Worm (Caenorhabditis elegans) whole organism, young adult: Measurements from ENCODE around the gene tbc-10.
A peak's percentile ranks its signal among the peaks of the same experiment; 100 is the strongest.

Experiments used
- F49E8.2 ChIP-seq: sonication (generic microtip); optimal IDR thresholded peaks from 3 replicates; lab custom pipeline; 2017; ENCODE audit warnings: missing genetic modification characterization, mild to moderate bottlenecking, missing compliant biosample characterization, antibody characterized with exemption, moderate library complexity; ENCODE audit not compliant: insufficient read depth
- ZK185.1 ChIP-seq: sonication (generic microtip); optimal IDR thresholded peaks from 2 replicates; lab custom pipeline; 2016; ENCODE audit warnings: mild to moderate bottlenecking, missing genetic modification characterization, missing compliant biosample characterization; ENCODE audit not compliant: poor library complexity, severe bottlenecking
- akir-1 ChIP-seq: fragments of 200-800 bp; sonication (Bioruptor generic); optimal IDR thresholded peaks from 2 replicates; lab custom pipeline; 2018; ENCODE audit warnings: mild to moderate bottlenecking, missing genetic modification characterization, moderate library complexity, missing compliant biosample characterization
- ccch-3 ChIP-seq: fragments of 200-800 bp; sonication (Bioruptor generic); optimal IDR thresholded peaks from 2 replicates; lab custom pipeline; 2018; ENCODE audit warnings: mild to moderate bottlenecking, missing genetic modification characterization, missing compliant biosample characterization
- dpl-1 ChIP-seq: fragments of 150-350 bp; optimal IDR thresholded peaks from 2 replicates; lab custom pipeline; 2014; ENCODE audit warnings: missing biosample characterization, missing genetic modification reagents, missing genetic modification characterization
- efl-1 ChIP-seq: fragments of 150-350 bp; optimal IDR thresholded peaks from 2 replicates; lab custom pipeline; 2014; ENCODE audit warnings: missing biosample characterization, missing genetic modification reagents, missing genetic modification characterization
- hlh-26 ChIP-seq: fragments of 200-800 bp; sonication (Bioruptor generic); conservative IDR thresholded peaks from 2 replicates; pipeline ENCODE4 v1.3.6; 2022; ENCODE audit warnings: missing genetic modification reagents, missing genetic modification characterization, missing compliant biosample characterization
- lin-26 ChIP-seq: fragments of 200-800 bp; sonication (Bioruptor generic); IDR thresholded peaks from 2 replicates; pipeline ENCODE4 v1.3.6; 2022; ENCODE audit warnings: missing genetic modification reagents, missing genetic modification characterization, missing compliant biosample characterization
- nfya-1 ChIP-seq: sonication (generic microtip); optimal IDR thresholded peaks from 2 replicates; lab custom pipeline; 2017; ENCODE audit warnings: antibody characterized with exemption, missing compliant biosample characterization, missing genetic modification characterization, borderline replicate concordance; ENCODE audit not compliant: insufficient read depth
- pbrm-1 ChIP-seq: fragments of 200-800 bp; sonication (Bioruptor generic); IDR thresholded peaks from 2 replicates; pipeline ENCODE4 v1.3.6; 2022; ENCODE audit warnings: missing genetic modification reagents, missing genetic modification characterization, missing compliant biosample characterization
- unc-62 ChIP-seq: fragments of 150-350 bp; optimal IDR thresholded peaks from 2 replicates; lab custom pipeline; 2014; ENCODE audit warnings: missing biosample characterization, missing genetic modification reagents, missing genetic modification characterization
- zfh-2 ChIP-seq: fragments of 200-800 bp; sonication (Bioruptor generic); conservative IDR thresholded peaks from 2 replicates; pipeline ENCODE4 v1.3.6; 2022; ENCODE audit warnings: missing genetic modification reagents, missing genetic modification characterization, missing compliant biosample characterization

DNA sequence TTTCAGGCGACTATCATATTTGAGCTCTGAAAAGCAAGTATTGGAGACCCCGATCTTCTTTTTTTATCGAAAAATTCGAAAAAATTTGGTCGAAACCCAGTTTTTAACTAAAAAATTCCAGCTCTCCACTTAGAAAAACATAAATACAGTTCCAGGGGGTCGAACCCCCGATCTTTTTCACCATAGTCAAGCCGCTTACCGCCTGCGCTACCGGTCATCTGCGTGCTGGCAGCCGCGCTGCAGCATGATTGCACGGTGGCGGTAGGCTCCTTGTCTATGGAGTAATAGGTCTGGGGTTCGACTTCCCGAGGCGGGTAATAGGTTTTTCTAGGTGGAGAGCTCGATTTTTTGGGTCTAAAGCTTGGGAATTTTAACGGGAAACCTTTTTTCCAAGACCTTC lies 26.7 kb downstream of the tbc-10 start, which contains the start of gene clc-24:
- TF ChIP-seq akir-1 (GFP tag; lab: Kevin White, UChicago) (no peak), pbrm-1 (no peak), unc-62 (GFP tag; lab: Kevin White, UChicago) (no peak), F49E8.2 (tag; lab: Kevin White, UChicago) (no peak), zfh-2 (GFP tag; lab: Robert Waterston, UW) (peak; percentile 50), dpl-1 (GFP tag; lab: Kevin White, UChicago) (no peak), hlh-26 (GFP tag; lab: Robert Waterston, UW) (no peak), lin-26 (no peak), nfya-1 (tag; lab: Kevin White, UChicago) (no peak), ZK185.1 (no peak), ccch-3 (GFP tag; lab: Kevin White, UChicago) (no peak), efl-1 (GFP tag; lab: Kevin White, UChicago) (no peak)
